Worm (Caenorhabditis elegans): Measurements from ENCODE around the gene F39G3.3.

ce11 chrV:4758019-4758418 lies 26.3 kb downstream of the F39G3.3 start:
- no peak for TF ChIP-seq spr-1 (tag; optimal IDR thresholded peaks at IDR 0.05)
- no peak for TF ChIP-seq fkh-10 (GFP tag; optimal IDR thresholded peaks at IDR 0.05)
- TF ChIP-seq pqm-1 (tag; optimal IDR thresholded peaks at IDR 0.05), result no peak
- TF ChIP-seq lin-38 (GFP tag; IDR thresholded peaks at IDR 0.05), result no peak
- TF ChIP-seq dpl-1 (GFP tag; optimal IDR thresholded peaks at IDR 0.05), result no peak
- TF ChIP-seq ama-1 (optimal IDR thresholded peaks at IDR 0.05), result no peak
- TF ChIP-seq hlh-30 (tag; optimal IDR thresholded peaks at IDR 0.05; ENCODE audit: insufficient read depth), result no peak
- no peak for TF ChIP-seq nhr-11 (tag; optimal IDR thresholded peaks at IDR 0.05)
- TF ChIP-seq Y105C5A.15 (GFP tag; IDR thresholded peaks at IDR 0.05), result no peak
- TF ChIP-seq lim-7 (GFP tag; IDR thresholded peaks at IDR 0.05), result no peak
- no peak for TF ChIP-seq Y48G9A.11 (GFP tag; IDR thresholded peaks at IDR 0.05)

All from whole organism, L4 larva.